Fruit fly (Drosophila melanogaster) whole organism, embryonic: ENCODE results near the gene CG46312.

ENCODE experiments used
- Adf1 ChIP-seq: fragments of 200-800 bp; sonication (Bioruptor generic); IDR thresholded peaks from 2 replicates; pipeline ENCODE4 v1.3.6; 2022; ENCODE audit warnings: missing biosample characterization, missing genetic modification characterization
- B-H2 ChIP-seq: fragments of 200-800 bp; sonication (Bioruptor generic); optimal IDR thresholded peaks from 2 replicates; lab custom pipeline; 2018; ENCODE audit warnings: missing biosample characterization, mild to moderate bottlenecking, missing genetic modification characterization
- CG10267 ChIP-seq: fragments of 200-800 bp; sonication (Bioruptor generic); optimal IDR thresholded peaks from 2 replicates; lab custom pipeline; 2018; ENCODE audit warnings: missing biosample characterization, mild to moderate bottlenecking, missing genetic modification characterization, moderate library complexity
- CG11085 ChIP-seq: fragments of 200-800 bp; sonication (Bioruptor generic); IDR thresholded peaks from 2 replicates; pipeline ENCODE4 v1.3.6; 2022; ENCODE audit warnings: missing biosample characterization, missing genetic modification characterization
- CG11456 ChIP-seq: fragments of 200-800 bp; sonication (Bioruptor generic); IDR thresholded peaks from 3 replicates; pipeline ENCODE4 v1.3.6; 2022; ENCODE audit warnings: missing biosample characterization, missing genetic modification characterization
- CG12942 ChIP-seq: fragments of 200-800 bp; sonication (Bioruptor generic); optimal IDR thresholded peaks from 3 replicates; lab custom pipeline; 2016; ENCODE audit warnings: missing biosample characterization, missing genetic modification characterization
- CG1603 ChIP-seq: fragments of 200-800 bp; sonication (Bioruptor generic); optimal IDR thresholded peaks from 2 replicates; lab custom pipeline; 2019; ENCODE audit warnings: missing biosample characterization, mild to moderate bottlenecking, missing genetic modification characterization, moderate library complexity
- CG17802 ChIP-seq: fragments of 200-800 bp; sonication (Bioruptor generic); optimal IDR thresholded peaks from 2 replicates; lab custom pipeline; 2018; ENCODE audit warnings: missing biosample characterization, mild to moderate bottlenecking, missing genetic modification characterization, moderate library complexity
- CG18476 ChIP-seq: fragments of 200-800 bp; sonication (Bioruptor generic); optimal IDR thresholded peaks from 2 replicates; lab custom pipeline; 2016; ENCODE audit warnings: missing biosample characterization, mild to moderate bottlenecking, missing genetic modification characterization
- CG2116 ChIP-seq: fragments of 200-800 bp; sonication (Bioruptor generic); optimal IDR thresholded peaks from 3 replicates; lab custom pipeline; 2018; ENCODE audit warnings: missing biosample characterization, mild to moderate bottlenecking, missing genetic modification characterization
- CG2678 ChIP-seq: fragments of 200-800 bp; sonication (Bioruptor generic); optimal IDR thresholded peaks from 3 replicates; lab custom pipeline; 2019; ENCODE audit warnings: missing biosample characterization, mild to moderate bottlenecking, missing genetic modification characterization, moderate library complexity
- CG2875 ChIP-seq: fragments of 200-800 bp; sonication (Bioruptor generic); optimal IDR thresholded peaks from 2 replicates; lab custom pipeline; 2017; ENCODE audit warnings: missing biosample characterization, mild to moderate bottlenecking, missing genetic modification characterization, missing genetic modification reagents
- CG32767 ChIP-seq: fragments of 200-800 bp; sonication (Bioruptor generic); IDR thresholded peaks from 2 replicates; pipeline ENCODE4 v1.3.6; 2022; ENCODE audit warnings: missing biosample characterization, missing genetic modification characterization
- CG4360 ChIP-seq: fragments of 200-800 bp; sonication (Bioruptor generic); IDR thresholded peaks from 2 replicates; pipeline ENCODE4 v1.3.6; 2022; ENCODE audit warnings: missing biosample characterization, missing genetic modification characterization
- CG5245 ChIP-seq: fragments of 200-800 bp; sonication (Bioruptor generic); optimal IDR thresholded peaks from 3 replicates; lab custom pipeline; 2016; ENCODE audit warnings: missing biosample characterization, missing genetic modification characterization
- CG8478 ChIP-seq: fragments of >200 bp; optimal IDR thresholded peaks from 2 replicates; lab custom pipeline; 2018
- CG8924 ChIP-seq: fragments of 200-800 bp; optimal IDR thresholded peaks from 3 replicates; lab custom pipeline; 2019; ENCODE audit warnings: missing biosample characterization, mild to moderate bottlenecking, missing genetic modification characterization, moderate library complexity
- CG9797 ChIP-seq: fragments of 200-800 bp; sonication (Bioruptor generic); optimal IDR thresholded peaks from 3 replicates; lab custom pipeline; 2018; ENCODE audit warnings: missing biosample characterization, mild to moderate bottlenecking, missing genetic modification characterization
- CHES-1-like ChIP-seq: fragments of 200-800 bp; sonication (Bioruptor generic); optimal IDR thresholded peaks from 2 replicates; lab custom pipeline; 2016; ENCODE audit warnings: missing biosample characterization, missing genetic modification characterization
- CrebB ChIP-seq: fragments of 200-800 bp; sonication (Bioruptor generic); optimal IDR thresholded peaks from 3 replicates; lab custom pipeline; 2018; ENCODE audit warnings: missing biosample characterization, mild to moderate bottlenecking, missing genetic modification characterization
- D ChIP-seq, 2 experiments: fragments of 200-800 bp in 1 of 2; fragments of >200 bp in 1 of 2; sonication (Bioruptor generic) in 1 of 2; optimal IDR thresholded peaks; 2 replicates in 1 of 2; 3 replicates in 1 of 2; lab custom pipeline; 2017; ENCODE audit warnings: mild to moderate bottlenecking in 1 of 2, missing biosample characterization in 1 of 2, missing genetic modification characterization in 1 of 2, missing genetic modification reagents in 1 of 2
- Dll ChIP-seq: fragments of 200-800 bp; sonication (Bioruptor generic); IDR thresholded peaks from 4 replicates; pipeline ENCODE4 v1.3.6; 2022; ENCODE audit warnings: missing biosample characterization, missing genetic modification characterization; ENCODE audit not compliant: partially characterized antibody
- Fer1 ChIP-seq: fragments of 200-800 bp; sonication (Bioruptor generic); optimal IDR thresholded peaks from 2 replicates; lab custom pipeline; 2017; ENCODE audit warnings: missing biosample characterization, mild to moderate bottlenecking, missing genetic modification characterization
- HLH3B ChIP-seq: fragments of 200-800 bp; sonication (Bioruptor generic); IDR thresholded peaks from 2 replicates; pipeline ENCODE4 v1.3.6; 2022; ENCODE audit warnings: missing biosample characterization, missing genetic modification characterization
- MBD-R2 ChIP-seq: fragments of 200-800 bp; sonication (Bioruptor generic); IDR thresholded peaks from 2 replicates; pipeline ENCODE4 v1.3.6; 2022; ENCODE audit warnings: missing biosample characterization, missing genetic modification characterization
- MESR4 ChIP-seq: fragments of 200-800 bp; sonication (Bioruptor generic); optimal IDR thresholded peaks from 2 replicates; lab custom pipeline; 2018; ENCODE audit warnings: missing biosample characterization, mild to moderate bottlenecking, missing genetic modification characterization, moderate library complexity
- Mes4 ChIP-seq: fragments of 200-800 bp; sonication (Bioruptor generic); optimal IDR thresholded peaks from 2 replicates; lab custom pipeline; 2016; ENCODE audit warnings: missing biosample characterization, missing genetic modification characterization
- NFAT ChIP-seq: fragments of 200-800 bp; sonication (Bioruptor generic); IDR thresholded peaks from 2 replicates; pipeline ENCODE4 v1.3.6; 2022; ENCODE audit warnings: missing biosample characterization, missing genetic modification characterization
- NfI ChIP-seq: fragments of 200-800 bp; sonication (Bioruptor generic); optimal IDR thresholded peaks from 3 replicates; lab custom pipeline; 2018; ENCODE audit warnings: missing biosample characterization, mild to moderate bottlenecking, missing genetic modification characterization, moderate library complexity
- Side ChIP-seq: fragments of 200-800 bp; sonication (Bioruptor generic); optimal IDR thresholded peaks from 2 replicates; lab custom pipeline; 2016; ENCODE audit warnings: missing biosample characterization, missing genetic modification characterization
- Sry-δ ChIP-seq: fragments of 200-800 bp; sonication (Bioruptor generic); optimal IDR thresholded peaks from 2 replicates; lab custom pipeline; 2016; ENCODE audit warnings: missing biosample characterization, missing genetic modification characterization
- Taf1 ChIP-seq: fragments of 200-800 bp; sonication (Bioruptor generic); IDR thresholded peaks from 2 replicates; pipeline ENCODE4 v1.3.6; 2022; ENCODE audit warnings: missing biosample characterization, missing genetic modification characterization
- Trl ChIP-seq, 3 experiments: fragments of >200 bp in 2 of 3; fragments of 200-800 bp in 1 of 3; sonication (Bioruptor generic) in 1 of 3; optimal IDR thresholded peaks; 2 replicates in 1 of 3; 3 replicates in 2 of 3; lab custom pipeline; 2016 to 2017; ENCODE audit warnings: missing biosample characterization in 1 of 3, missing genetic modification characterization in 1 of 3
- amos ChIP-seq: fragments of 200-800 bp; sonication (Bioruptor generic); IDR thresholded peaks from 2 replicates; pipeline ENCODE4 v1.3.6; 2022; ENCODE audit warnings: missing biosample characterization, missing genetic modification characterization; ENCODE audit not compliant: partially characterized antibody
- ap ChIP-seq: fragments of 200-800 bp; sonication (Bioruptor generic); IDR thresholded peaks from 2 replicates; pipeline ENCODE4 v1.3.6; 2022; ENCODE audit warnings: missing biosample characterization, missing genetic modification characterization
- corto ChIP-seq: fragments of 200-800 bp; sonication (Bioruptor generic); optimal IDR thresholded peaks from 2 replicates; lab custom pipeline; 2016; ENCODE audit warnings: missing biosample characterization, mild to moderate bottlenecking, missing genetic modification characterization, moderate library complexity
- crc ChIP-seq: fragments of 200-800 bp; sonication (Bioruptor generic); optimal IDR thresholded peaks from 2 replicates; lab custom pipeline; 2016; ENCODE audit warnings: missing biosample characterization, missing genetic modification characterization
- h ChIP-seq: fragments of >200 bp; optimal IDR thresholded peaks from 2 replicates; lab custom pipeline; 2017
- hkb ChIP-seq, 2 experiments: fragments of 200-800 bp in 1 of 2; fragments of >200 bp in 1 of 2; sonication (Bioruptor generic) in 1 of 2; IDR thresholded peaks in 1 of 2; optimal IDR thresholded peaks in 1 of 2; 2 replicates each; pipeline versions ENCODE4 v1.3.6 to Lab custom; 2017 to 2022; ENCODE audit warnings: missing biosample characterization in 1 of 2, missing genetic modification characterization in 1 of 2
- knrl ChIP-seq: fragments of 200-800 bp; sonication (Bioruptor generic); IDR thresholded peaks from 3 replicates; pipeline ENCODE4 v1.3.6; 2022; ENCODE audit warnings: missing biosample characterization, missing genetic modification characterization; ENCODE audit not compliant: partially characterized antibody
- maf-S ChIP-seq: fragments of 200-800 bp; sonication (Bioruptor generic); optimal IDR thresholded peaks from 2 replicates; lab custom pipeline; 2016; ENCODE audit warnings: missing biosample characterization, missing genetic modification characterization
- mam ChIP-seq: fragments of 200-800 bp; sonication (Bioruptor generic); optimal IDR thresholded peaks from 3 replicates; lab custom pipeline; 2016; ENCODE audit warnings: missing biosample characterization, missing genetic modification characterization
- mirr ChIP-seq: fragments of 200-800 bp; sonication (Bioruptor generic); optimal IDR thresholded peaks from 3 replicates; lab custom pipeline; 2018; ENCODE audit warnings: missing biosample characterization, mild to moderate bottlenecking, missing genetic modification characterization
- pb ChIP-seq: fragments of 200-800 bp; sonication (Bioruptor generic); optimal IDR thresholded peaks from 3 replicates; lab custom pipeline; 2016; ENCODE audit warnings: missing biosample characterization, missing genetic modification characterization
- pfk ChIP-seq: fragments of 200-800 bp; sonication (Bioruptor generic); optimal IDR thresholded peaks from 2 replicates; lab custom pipeline; 2018; ENCODE audit warnings: missing biosample characterization, mild to moderate bottlenecking, missing genetic modification characterization, moderate library complexity
- sens-2 ChIP-seq: fragments of 200-800 bp; sonication (Bioruptor generic); IDR thresholded peaks from 2 replicates; pipeline ENCODE4 v1.3.6; 2022; ENCODE audit warnings: missing biosample characterization, missing genetic modification characterization
- shn ChIP-seq: fragments of 200-800 bp; sonication (Bioruptor generic); optimal IDR thresholded peaks from 3 replicates; lab custom pipeline; 2016; ENCODE audit warnings: missing biosample characterization, missing genetic modification characterization
- sima ChIP-seq: fragments of 200-800 bp; sonication (Bioruptor generic); optimal IDR thresholded peaks from 2 replicates; lab custom pipeline; 2016; ENCODE audit warnings: missing biosample characterization, missing genetic modification characterization
- slou ChIP-seq: fragments of 200-800 bp; sonication (Bioruptor generic); optimal IDR thresholded peaks from 3 replicates; lab custom pipeline; 2016; ENCODE audit warnings: missing biosample characterization, missing genetic modification characterization
- stc ChIP-seq: fragments of 200-800 bp; sonication (Bioruptor generic); IDR thresholded peaks from 2 replicates; pipeline ENCODE4 v1.3.6; 2022; ENCODE audit warnings: missing biosample characterization, missing genetic modification characterization
- twi ChIP-seq: fragments of 200-800 bp; optimal IDR thresholded peaks from 2 replicates; lab custom pipeline; 2019; ENCODE audit warnings: missing biosample characterization, mild to moderate bottlenecking, missing genetic modification characterization, moderate library complexity

CG46312 gene

dm6 chrX:15986654-15987053 lies 5.1 kb downstream of the CG46312 start, which contains the start of gene ND-20 (continued):
- TF ChIP-seq D (optimal IDR thresholded peaks at IDR 0.05; lab: Kevin White, UChicago): no peak
- no peak for TF ChIP-seq D (GFP tag; optimal IDR thresholded peaks at IDR 0.05; lab: Kevin White, UChicago)
- peak; percentile 27 for TF ChIP-seq mam (GFP tag; lab: Kevin White, UChicago)
- TF ChIP-seq sima (GFP tag; lab: Kevin White, UChicago): no peak
- TF ChIP-seq CG18476 (GFP tag; lab: Kevin White, UChicago): no peak
- no peak for TF ChIP-seq twi (tag; lab: Kevin White, UChicago)
- TF ChIP-seq Adf1 (GFP tag; lab: Robert Waterston, UW): no peak
- no peak for TF ChIP-seq B-H2 (GFP tag; lab: Kevin White, UChicago)
- no peak for TF ChIP-seq Taf1
- no peak for TF ChIP-seq NFAT
- TF ChIP-seq knrl (GFP tag; lab: Robert Waterston, UW): peak; percentile 38; the same call in 1 of the 3 replicates
- TF ChIP-seq CG10267 (tag; lab: Kevin White, UChicago): peak; percentile 26
- peak; percentile 28 for TF ChIP-seq CG8924 (tag; lab: Kevin White, UChicago)
- no peak for TF ChIP-seq Fer1
- peak; percentile 94 for TF ChIP-seq CG17802 (tag; lab: Kevin White, UChicago)
- TF ChIP-seq CG8478 (lab: Kevin White, UChicago): no peak
- no peak for TF ChIP-seq stc
- peak; percentile 42 for TF ChIP-seq Sry-δ (GFP tag; lab: Kevin White, UChicago)
- no peak for TF ChIP-seq CrebB (tag; lab: Kevin White, UChicago)
- TF ChIP-seq ap: no peak
- TF ChIP-seq Dll (GFP tag; lab: Robert Waterston, UW): no peak
- no peak for TF ChIP-seq maf-S (GFP tag; lab: Kevin White, UChicago)
- TF ChIP-seq crc (GFP tag; lab: Kevin White, UChicago): no peak
- no peak for TF ChIP-seq shn
- TF ChIP-seq mirr: no peak
- TF ChIP-seq h: no peak
- TF ChIP-seq CHES-1-like (GFP tag; lab: Kevin White, UChicago): peak; percentile 43
- peak; percentile 86 for TF ChIP-seq CG1603 (tag; lab: Kevin White, UChicago)
- no peak for TF ChIP-seq CG2875
- no peak for TF ChIP-seq CG12942 (GFP tag; lab: Kevin White, UChicago)
- TF ChIP-seq sens-2 (GFP tag; lab: Robert Waterston, UW): no peak
- TF ChIP-seq CG9797 (GFP tag; lab: Kevin White, UChicago): peak; percentile 81
- TF ChIP-seq pfk (GFP tag; lab: Kevin White, UChicago): peak; percentile 34
- TF ChIP-seq pb (GFP tag; lab: Kevin White, UChicago): no peak
- TF ChIP-seq CG2678: no peak
- peak; percentile 59 for TF ChIP-seq MBD-R2 (GFP tag; lab: Robert Waterston, UW)
- TF ChIP-seq Side: no peak
- TF ChIP-seq amos (GFP tag; lab: Robert Waterston, UW): 0 out of 2 replicates have a peak, but pooled peaks have one; percentile 15
- TF ChIP-seq CG32767: no peak
- TF ChIP-seq CG11456 (GFP tag; lab: Robert Waterston, UW): no peak
- TF ChIP-seq MESR4 (GFP tag; lab: Kevin White, UChicago): peak; percentile 66
- no peak for TF ChIP-seq CG11085 (GFP tag; lab: Robert Waterston, UW)
- no peak for TF ChIP-seq corto (GFP tag; lab: Kevin White, UChicago)
- TF ChIP-seq CG4360 (GFP tag; lab: Robert Waterston, UW): no peak
- no peak for TF ChIP-seq HLH3B (GFP tag; lab: Robert Waterston, UW)
- TF ChIP-seq Trl (optimal IDR thresholded peaks at IDR 0.05; lab: Kevin White, UChicago): no peak
- no peak for TF ChIP-seq Trl (GFP tag; optimal IDR thresholded peaks at IDR 0.05; lab: Kevin White, UChicago)
- TF ChIP-seq slou: no peak
- TF ChIP-seq CG2116 (GFP tag; lab: Kevin White, UChicago): peak; percentile 11
- no peak for TF ChIP-seq CG5245 (GFP tag; lab: Kevin White, UChicago)
- TF ChIP-seq Mes4: no peak
- TF ChIP-seq hkb (optimal IDR thresholded peaks at IDR 0.05; lab: Kevin White, UChicago): no peak
- no peak for TF ChIP-seq hkb (GFP tag; IDR thresholded peaks at IDR 0.05; lab: Robert Waterston, UW)
- no peak for TF ChIP-seq NfI
